Fruit fly (Drosophila melanogaster): ENCODE data around the gene CG8813.

The CG8813 gene

dm6 chr2L:2900392-2901028, 31.1 kb downstream of the CG8813 start (continued):
- TF ChIP-seq da (GFP tag; optimal IDR thresholded peaks at IDR 0.05), result no peak
- no peak for TF ChIP-seq CG5245 (GFP tag; optimal IDR thresholded peaks at IDR 0.05)
- no peak for TF ChIP-seq NfI (GFP tag; optimal IDR thresholded peaks at IDR 0.05)
- TF ChIP-seq CG13624 (GFP tag; optimal IDR thresholded peaks at IDR 0.05), result no peak
- no peak for TF ChIP-seq CG6765 (GFP tag; optimal IDR thresholded peaks at IDR 0.05)
- TF ChIP-seq Chrac-16 (GFP tag; optimal IDR thresholded peaks at IDR 0.05), result no peak
- TF ChIP-seq CG8944 (GFP tag; optimal IDR thresholded peaks at IDR 0.05), result no peak
- peak; percentile 68 for TF ChIP-seq sug (tag; optimal IDR thresholded peaks at IDR 0.05)
- TF ChIP-seq sima (GFP tag; optimal IDR thresholded peaks at IDR 0.05), result no peak
- TF ChIP-seq pho (GFP tag; optimal IDR thresholded peaks at IDR 0.05), result no peak
- no peak for TF ChIP-seq inv (GFP tag; IDR thresholded peaks at IDR 0.05; ENCODE audit: partially characterized antibody)
- peak in 1 of 2 experiments; percentile 57 for TF ChIP-seq Hr78 (GFP tag; optimal IDR thresholded peaks at IDR 0.05)
- no peak for TF ChIP-seq CG34422 (GFP tag; IDR thresholded peaks at IDR 0.05)
- no peak for TF ChIP-seq cg (GFP tag; optimal IDR thresholded peaks at IDR 0.05)
- no peak for TF ChIP-seq ken (GFP tag; IDR thresholded peaks at IDR 0.05)
- no peak for TF ChIP-seq CG8924 (tag; optimal IDR thresholded peaks at IDR 0.05)
- no peak for TF ChIP-seq D19A (tag; optimal IDR thresholded peaks at IDR 0.05)
- no peak for TF ChIP-seq gce (GFP tag; IDR thresholded peaks at IDR 0.05)
- TF ChIP-seq mirr (GFP tag; optimal IDR thresholded peaks at IDR 0.05), result peak; percentile 36
- TF ChIP-seq Mrtf (GFP tag; IDR thresholded peaks at IDR 0.05), result no peak
- TF ChIP-seq CG34376 (GFP tag; optimal IDR thresholded peaks at IDR 0.05), result peak; percentile 74
- TF ChIP-seq Hey (tag; optimal IDR thresholded peaks at IDR 0.05), result peak; percentile 26
- TF ChIP-seq z (GFP tag; IDR thresholded peaks at IDR 0.05), result no peak
- no peak for TF ChIP-seq salm (tag; optimal IDR thresholded peaks at IDR 0.05)
- no peak for TF ChIP-seq CG1024 (GFP tag; IDR thresholded peaks at IDR 0.05)
- no peak for TF ChIP-seq dmrt11E (tag; optimal IDR thresholded peaks at IDR 0.05)
- no peak for TF ChIP-seq Dip2 (GFP tag; IDR thresholded peaks at IDR 0.05)
- no peak for TF ChIP-seq p53 (GFP tag; optimal IDR thresholded peaks at IDR 0.05)
- no peak for TF ChIP-seq CG14710 (tag; optimal IDR thresholded peaks at IDR 0.05)
- TF ChIP-seq so (GFP tag; IDR thresholded peaks at IDR 0.05), result no peak
- TF ChIP-seq CG8359 (GFP tag; optimal IDR thresholded peaks at IDR 0.05; ENCODE audit: borderline replicate concordance), result no peak
- TF ChIP-seq CG10543 (GFP tag; optimal IDR thresholded peaks at IDR 0.05), result peak; percentile 29
- TF ChIP-seq ttk (GFP tag; IDR thresholded peaks at IDR 0.05), result no peak
- TF ChIP-seq Deaf1 (tag; optimal IDR thresholded peaks at IDR 0.05), result peak; percentile 6
- no peak for TF ChIP-seq dmrt99B (tag; optimal IDR thresholded peaks at IDR 0.05)
- no peak for TF ChIP-seq CG9932 (GFP tag; IDR thresholded peaks at IDR 0.05)
- peak in 1 of 2 experiments; percentile 48 for TF ChIP-seq Trl (optimal IDR thresholded peaks at IDR 0.05)
- no peak for TF ChIP-seq Trl (GFP tag; optimal IDR thresholded peaks at IDR 0.05)
- no peak for TF ChIP-seq odd (GFP tag; optimal IDR thresholded peaks at IDR 0.05)
- no peak for TF ChIP-seq CG10209 (GFP tag; optimal IDR thresholded peaks at IDR 0.05)
- TF ChIP-seq cwo (GFP tag; optimal IDR thresholded peaks at IDR 0.05), result peak; percentile 92
- peak; percentile 8; the same call in 1 of the 3 replicates for TF ChIP-seq CG2199 (GFP tag; IDR thresholded peaks at IDR 0.05)
- TF ChIP-seq hth (optimal IDR thresholded peaks at IDR 0.05), result no peak
- no peak for TF ChIP-seq CG8478 (optimal IDR thresholded peaks at IDR 0.05)
- no peak for TF ChIP-seq CG8290 (GFP tag; optimal IDR thresholded peaks at IDR 0.05)
- no peak for TF ChIP-seq CG8290 (tag; optimal IDR thresholded peaks at IDR 0.05)
- TF ChIP-seq amos (GFP tag; IDR thresholded peaks at IDR 0.05; ENCODE audit: partially characterized antibody), result no peak
- TF ChIP-seq exex (tag; optimal IDR thresholded peaks at IDR 0.05), result peak; percentile 79
- no peak for TF ChIP-seq CG11085 (GFP tag; IDR thresholded peaks at IDR 0.05)
- TF ChIP-seq pros (GFP tag; optimal IDR thresholded peaks at IDR 0.05), result no peak
- TF ChIP-seq CG11695 (GFP tag; IDR thresholded peaks at IDR 0.05), result 0 out of 3 replicates have a peak, but pooled peaks have one; percentile 8
- TF ChIP-seq BEAF-32 (GFP tag; optimal IDR thresholded peaks at IDR 0.05), result no peak
